Fruit fly (Drosophila melanogaster) whole organism: ENCODE results near the gene CG45218.

Experiments
- CG8478 ChIP-seq: fragments of >200 bp; optimal IDR thresholded peaks from 2 replicates; lab custom pipeline; 2018; ENCODE audit warnings: inconsistent platforms
- Dll ChIP-seq: fragments of >200 bp; optimal IDR thresholded peaks from 2 replicates; lab custom pipeline; 2017
- EcR ChIP-seq, 2 experiments: fragments of >200 bp; optimal IDR thresholded peaks; 2 replicates each; lab custom pipeline; 2017; ENCODE audit warnings: missing biosample characterization in 2 of 2, missing genetic modification characterization in 2 of 2, missing genetic modification reagents in 2 of 2
- pan ChIP-seq: fragments of >200 bp; optimal IDR thresholded peaks from 2 replicates; lab custom pipeline; 2017
- psq ChIP-seq: fragments of >200 bp; optimal IDR thresholded peaks from 2 replicates; lab custom pipeline; 2017
- usp ChIP-seq: fragments of >200 bp; optimal IDR thresholded peaks from 2 replicates; lab custom pipeline; 2017; ENCODE audit warnings: missing biosample characterization, missing genetic modification characterization, mixed read lengths

CG45218 gene

DNA sequence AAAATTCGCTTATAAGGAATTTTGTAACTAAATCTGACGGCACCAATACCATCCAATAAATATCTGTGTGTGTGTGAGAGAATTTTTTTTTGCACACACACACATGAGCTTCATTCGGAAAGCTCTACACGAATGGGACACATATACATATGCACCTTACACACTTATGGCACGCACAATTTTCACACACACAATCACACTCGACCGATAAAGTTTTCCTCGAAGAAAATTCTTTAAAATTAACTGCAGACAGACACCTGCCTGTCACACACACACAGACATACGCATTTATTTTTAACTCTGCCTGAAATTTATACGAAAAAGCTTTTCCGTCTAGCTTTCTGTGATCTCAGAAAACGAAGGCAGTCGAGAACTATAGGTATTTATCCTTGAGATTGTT lies 20.1 kb upstream of the CG45218 start:
- no peak for TF ChIP-seq pan (lab: Kevin White, UChicago)
- TF ChIP-seq Dll (lab: Kevin White, UChicago): no peak
- no peak for TF ChIP-seq CG8478 (lab: Kevin White, UChicago)
- no peak for TF ChIP-seq EcR (GFP tag; optimal IDR thresholded peaks at IDR 0.05; lab: Kevin White, UChicago)
- TF ChIP-seq usp (GFP tag; lab: Kevin White, UChicago): no peak
- no peak for TF ChIP-seq psq (lab: Kevin White, UChicago)

DNA sequence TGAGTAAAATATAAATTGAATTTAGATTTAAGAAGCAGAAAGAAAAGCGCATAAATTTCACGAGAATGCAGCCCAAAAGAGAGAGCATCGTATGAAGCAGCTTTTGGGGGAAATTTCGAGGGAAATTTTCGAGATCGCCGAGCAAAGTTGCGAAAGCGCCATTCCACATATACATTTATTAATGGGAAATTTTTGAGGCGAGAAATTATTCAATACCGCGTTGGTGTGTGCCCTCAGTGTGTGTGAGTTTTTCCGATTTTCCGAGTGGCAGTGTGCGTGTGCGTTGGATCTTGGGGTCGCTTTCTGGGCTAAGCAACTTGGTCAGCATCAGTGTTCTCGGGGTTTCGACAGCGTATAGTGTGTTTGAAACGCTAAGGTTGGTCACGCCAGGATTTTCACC lies 19.3 kb upstream of the CG45218 start, which contains the start of gene Tm2:
Tm2 (plus strand) TSS at position 270 of the 400 bp plus-strand sequence.
- no peak for TF ChIP-seq Dll (lab: Kevin White, UChicago)
- TF ChIP-seq psq (lab: Kevin White, UChicago): no peak
- TF ChIP-seq EcR (GFP tag; optimal IDR thresholded peaks at IDR 0.05; lab: Kevin White, UChicago): no peak
- no peak for TF ChIP-seq pan (lab: Kevin White, UChicago)
- TF ChIP-seq CG8478 (lab: Kevin White, UChicago): no peak
- no peak for TF ChIP-seq usp (GFP tag; lab: Kevin White, UChicago)

DNA sequence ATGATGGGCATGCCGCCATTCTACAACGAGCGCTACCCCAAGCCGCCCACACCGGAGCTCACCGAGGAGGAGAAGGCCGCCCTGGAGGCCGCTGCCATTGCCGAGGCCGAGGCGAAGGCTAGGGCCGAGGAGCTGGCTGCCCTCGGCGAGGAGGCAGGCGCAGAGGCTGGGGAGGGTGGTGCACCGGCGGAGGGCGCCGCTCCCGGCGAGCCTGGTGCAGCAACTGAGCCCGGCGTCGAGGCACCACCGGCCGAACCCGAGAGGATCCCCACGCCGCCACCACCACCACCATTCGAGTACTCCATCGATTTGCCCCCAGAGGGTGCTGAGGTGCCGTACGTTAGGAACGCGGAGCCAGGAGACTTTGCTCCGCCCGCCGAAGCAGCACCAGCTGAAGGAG lies 14.6 kb upstream of the CG45218 start:
- no peak for TF ChIP-seq EcR (GFP tag; optimal IDR thresholded peaks at IDR 0.05; lab: Kevin White, UChicago)
- TF ChIP-seq Dll (lab: Kevin White, UChicago): no peak
- no peak for TF ChIP-seq psq (lab: Kevin White, UChicago)
- TF ChIP-seq usp (GFP tag; lab: Kevin White, UChicago): no peak
- TF ChIP-seq pan (lab: Kevin White, UChicago): no peak
- no peak for TF ChIP-seq CG8478 (lab: Kevin White, UChicago)

DNA sequence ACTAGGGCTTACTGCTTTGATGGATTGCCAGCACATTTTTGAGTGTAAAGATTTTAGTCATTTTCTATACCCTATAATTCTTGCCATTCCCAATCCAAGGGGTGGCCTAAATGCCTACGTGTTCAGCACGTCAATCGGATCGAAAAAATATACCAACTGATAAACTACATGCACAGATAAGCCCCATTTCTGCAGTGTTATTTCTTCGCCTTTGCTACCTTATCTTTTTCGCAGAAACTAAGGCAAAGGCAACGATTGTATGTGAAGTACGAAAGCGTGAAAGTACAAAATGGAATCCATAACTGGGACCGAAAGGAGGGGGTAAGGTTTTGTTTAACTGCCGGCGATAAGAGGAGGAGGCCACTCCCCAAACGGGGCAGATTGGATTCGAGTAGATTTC lies 7.3 kb upstream of the CG45218 start:
- no peak for TF ChIP-seq CG8478 (lab: Kevin White, UChicago)
- TF ChIP-seq pan (lab: Kevin White, UChicago): no peak
- TF ChIP-seq EcR (GFP tag; optimal IDR thresholded peaks at IDR 0.05; lab: Kevin White, UChicago): no peak
- no peak for TF ChIP-seq Dll (lab: Kevin White, UChicago)
- no peak for TF ChIP-seq psq (lab: Kevin White, UChicago)
- no peak for TF ChIP-seq usp (GFP tag; lab: Kevin White, UChicago)

DNA sequence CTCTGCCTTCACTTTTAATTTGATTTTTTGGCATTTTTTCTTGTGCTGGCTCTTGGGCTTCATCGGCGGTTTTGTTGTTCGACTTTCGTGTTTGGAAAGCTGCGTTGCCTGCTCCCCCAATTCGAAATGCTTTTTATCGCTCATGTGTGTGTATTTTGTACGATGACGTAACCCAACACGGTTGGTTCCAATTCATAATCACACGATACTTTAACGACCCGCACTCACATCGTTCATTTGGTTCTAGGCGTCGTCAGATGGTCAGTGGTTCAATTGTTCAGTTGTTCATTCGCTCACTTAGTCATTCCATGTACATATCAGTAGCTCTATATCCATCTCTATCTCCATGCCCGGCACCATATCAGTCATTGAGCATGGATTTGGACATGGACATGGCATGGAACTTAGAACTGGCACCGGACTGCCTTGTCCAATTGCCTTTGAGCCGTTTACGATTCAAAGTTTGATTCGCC lies 3.3 kb upstream of the CG45218 start:
- no peak for TF ChIP-seq EcR (GFP tag; optimal IDR thresholded peaks at IDR 0.05; lab: Kevin White, UChicago)
- no peak for TF ChIP-seq psq (lab: Kevin White, UChicago)
- no peak for TF ChIP-seq pan (lab: Kevin White, UChicago)
- no peak for TF ChIP-seq Dll (lab: Kevin White, UChicago)
- TF ChIP-seq usp (GFP tag; lab: Kevin White, UChicago): no peak
- TF ChIP-seq CG8478 (lab: Kevin White, UChicago): no peak

DNA sequence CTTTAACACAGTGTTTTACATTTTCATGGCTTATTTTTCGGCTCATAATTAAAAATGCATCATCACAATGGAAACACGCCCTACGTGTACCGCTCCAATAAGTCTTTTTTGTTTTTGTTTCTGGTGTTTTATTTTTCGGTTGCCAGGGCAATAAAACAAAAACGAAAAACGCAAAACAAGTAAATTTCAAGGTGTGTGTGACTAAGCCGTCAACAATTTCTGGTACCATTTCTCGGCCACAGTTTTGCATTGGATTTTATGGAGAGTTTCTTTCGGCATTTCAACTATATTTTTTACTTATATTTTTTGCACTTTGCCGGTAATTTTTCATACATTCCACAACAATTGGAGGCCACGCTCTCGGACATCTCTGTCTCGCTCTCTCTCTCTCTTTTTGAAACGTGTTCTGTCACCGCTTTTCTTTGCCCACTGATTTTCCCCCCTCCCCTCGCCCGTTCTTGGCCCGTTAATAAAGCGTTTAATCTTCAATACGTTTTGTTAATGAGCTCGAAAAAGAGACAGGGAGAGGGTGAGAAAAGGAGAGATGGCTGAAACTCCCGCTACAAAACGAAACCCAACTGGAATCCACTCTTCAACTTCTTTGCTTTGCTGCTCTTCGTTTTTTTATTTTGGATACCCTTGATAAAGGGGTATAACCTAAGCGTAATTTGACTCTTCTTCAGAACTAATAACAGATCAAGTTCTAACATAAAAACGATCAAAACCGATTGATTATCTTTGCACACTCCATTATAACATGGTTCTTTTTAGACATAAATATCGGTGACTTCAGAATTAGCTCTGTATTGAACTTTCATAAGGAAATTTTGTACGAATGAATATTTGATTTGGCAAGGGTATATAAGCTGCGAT lies 2.6 kb upstream of the CG45218 start:
- TF ChIP-seq psq (lab: Kevin White, UChicago) (no peak), usp (GFP tag; lab: Kevin White, UChicago) (no peak), CG8478 (lab: Kevin White, UChicago) (no peak), pan (lab: Kevin White, UChicago) (no peak)

DNA sequence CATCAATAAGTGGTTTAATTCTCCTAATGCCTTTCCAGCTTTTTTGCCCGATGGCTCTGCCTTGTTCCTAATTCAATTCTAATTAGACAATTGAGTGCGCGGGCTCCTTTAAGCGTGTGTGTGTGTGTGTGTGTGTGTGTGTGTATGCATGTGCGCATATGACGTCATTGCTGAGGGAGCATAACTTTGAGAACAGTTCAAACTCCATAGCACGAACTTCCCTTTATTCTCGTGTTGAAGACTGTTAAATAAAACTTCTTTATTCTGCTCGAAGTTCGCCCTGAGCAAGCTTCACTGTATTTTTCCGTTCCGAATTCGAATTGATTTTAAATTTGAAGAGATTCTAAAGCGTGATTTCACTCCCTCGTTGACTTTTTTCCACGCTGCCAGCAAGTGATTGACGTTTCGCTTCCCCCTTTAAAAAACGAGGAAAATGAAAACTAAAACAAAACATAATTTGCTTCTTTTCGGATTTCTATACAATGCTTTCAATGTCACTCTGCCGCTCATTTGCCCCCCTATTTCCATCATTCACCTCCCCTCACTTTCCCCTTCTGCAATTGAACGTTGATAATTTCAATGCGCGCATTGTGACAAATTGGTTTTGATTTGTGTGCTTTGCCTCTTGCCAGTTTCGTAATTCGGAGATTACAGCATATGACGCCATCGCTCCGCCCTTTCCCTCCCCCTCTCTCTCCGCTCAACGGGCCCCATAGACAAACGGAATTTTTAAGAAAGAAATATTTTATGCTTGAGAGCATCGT lies 1.8 kb upstream of the CG45218 start:
- TF ChIP-seq pan (lab: Kevin White, UChicago): no peak
- TF ChIP-seq CG8478 (lab: Kevin White, UChicago): no peak
- no peak for TF ChIP-seq usp (GFP tag; lab: Kevin White, UChicago)
- TF ChIP-seq EcR (GFP tag; optimal IDR thresholded peaks at IDR 0.05; lab: Kevin White, UChicago): no peak
- TF ChIP-seq psq (lab: Kevin White, UChicago): no peak
- no peak for TF ChIP-seq Dll (lab: Kevin White, UChicago)

DNA sequence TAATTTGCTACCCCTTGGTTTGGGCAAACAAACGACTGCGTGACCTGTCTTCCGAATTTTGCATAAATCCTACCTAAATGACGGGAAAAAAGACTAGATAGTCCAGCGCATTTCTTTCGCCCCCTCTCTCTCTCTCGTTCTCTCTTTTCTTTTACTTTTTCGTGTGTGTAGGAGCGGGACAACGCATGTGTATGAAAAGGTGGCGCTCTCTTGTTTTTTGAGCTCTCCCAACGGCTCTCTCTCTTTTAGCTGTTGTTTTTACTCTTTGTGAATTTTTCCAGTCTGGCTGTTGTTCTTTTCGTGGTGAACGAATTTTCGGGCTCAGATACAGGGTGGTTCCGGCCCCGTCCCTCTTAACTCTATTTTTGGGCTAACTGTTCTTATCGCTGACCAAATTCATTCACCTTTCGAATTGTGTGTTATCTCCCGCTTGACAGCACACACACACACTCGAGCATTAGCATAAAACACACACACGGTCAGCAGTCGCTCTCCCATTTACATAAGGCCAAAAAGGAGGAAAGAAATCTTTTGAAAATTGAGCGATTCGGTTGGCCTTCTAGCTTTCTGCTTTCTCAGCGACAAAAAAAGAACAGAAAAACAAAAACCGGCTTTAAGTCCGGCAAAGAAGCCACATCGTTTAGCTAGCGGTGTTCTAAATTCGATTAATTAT lies 1.1 kb upstream of the CG45218 start:
- no peak for TF ChIP-seq Dll (lab: Kevin White, UChicago)
- no peak for TF ChIP-seq EcR (GFP tag; optimal IDR thresholded peaks at IDR 0.05; lab: Kevin White, UChicago)
- no peak for TF ChIP-seq psq (lab: Kevin White, UChicago)
- no peak for TF ChIP-seq usp (GFP tag; lab: Kevin White, UChicago)
- TF ChIP-seq pan (lab: Kevin White, UChicago): no peak
- TF ChIP-seq CG8478 (lab: Kevin White, UChicago): peak; percentile 76

DNA sequence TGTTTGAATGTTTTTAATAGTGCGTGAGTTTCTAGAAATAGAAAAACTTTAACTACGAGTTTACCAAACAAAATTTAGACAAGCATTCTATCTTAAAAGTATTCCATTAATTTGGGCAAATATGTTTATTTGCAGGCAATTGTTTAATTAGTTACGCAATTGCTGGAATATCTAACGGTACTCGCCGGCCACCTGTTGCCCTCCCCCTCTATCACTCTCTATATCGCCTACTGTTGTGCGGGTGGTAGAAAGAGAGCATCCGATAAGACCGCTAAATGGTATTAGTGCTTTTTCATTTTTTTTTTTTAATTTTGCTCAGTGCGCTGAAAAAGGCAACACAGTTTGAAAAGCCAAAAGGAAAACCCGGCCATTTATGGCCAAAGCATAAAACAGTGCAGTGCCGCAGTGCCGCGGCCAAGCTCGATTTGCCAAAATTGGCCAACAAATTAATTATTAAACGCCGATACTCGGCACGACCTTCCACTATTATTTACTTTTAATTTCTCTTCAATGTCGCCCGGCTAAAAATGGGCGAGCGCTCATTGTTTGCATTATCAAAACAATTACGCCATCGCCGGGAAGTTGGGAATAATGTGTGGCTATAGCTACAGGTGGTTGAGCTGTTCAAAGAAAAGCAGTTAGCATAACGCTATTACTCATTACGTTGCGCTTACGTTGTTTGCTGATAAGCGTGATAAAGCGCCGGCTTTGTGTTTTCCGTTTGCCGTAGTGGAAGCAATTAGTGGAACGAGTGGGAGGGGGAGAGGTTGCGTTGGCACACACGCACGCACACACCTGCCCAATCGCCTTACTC lies 564 bp downstream of the CG45218 start:
- TF ChIP-seq Dll (lab: Kevin White, UChicago): no peak
- no peak for TF ChIP-seq usp (GFP tag; lab: Kevin White, UChicago)
- TF ChIP-seq pan (lab: Kevin White, UChicago): peak; percentile 3
- TF ChIP-seq EcR (GFP tag; optimal IDR thresholded peaks at IDR 0.05; lab: Kevin White, UChicago): no peak
- no peak for TF ChIP-seq CG8478 (lab: Kevin White, UChicago)

DNA sequence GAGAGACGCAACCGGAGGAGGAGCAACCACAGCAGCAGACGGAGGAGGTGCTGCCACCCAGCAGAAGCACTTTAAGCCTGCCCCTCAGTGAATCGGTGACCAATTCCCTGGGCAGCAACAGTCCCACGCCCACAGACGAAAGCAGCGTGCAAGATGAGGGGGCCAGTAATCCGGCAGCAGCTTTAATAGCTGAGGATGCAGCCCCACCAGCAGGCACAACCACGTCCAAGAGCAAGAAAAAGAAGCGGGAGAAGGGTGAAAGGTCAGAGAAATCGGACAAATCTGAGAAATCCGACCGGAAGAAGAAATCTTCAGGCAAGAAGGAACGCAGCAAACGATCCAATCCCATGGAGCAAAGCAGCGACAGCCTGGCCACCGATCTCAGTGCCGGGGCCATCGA lies 1.8 kb downstream of the CG45218 start:
- TF ChIP-seq EcR (GFP tag; optimal IDR thresholded peaks at IDR 0.05; lab: Kevin White, UChicago) (no peak), psq (lab: Kevin White, UChicago) (no peak), pan (lab: Kevin White, UChicago) (no peak), CG8478 (lab: Kevin White, UChicago) (no peak), usp (GFP tag; lab: Kevin White, UChicago) (no peak), Dll (lab: Kevin White, UChicago) (no peak)
